Fruit fly (Drosophila melanogaster) S2 (cell line): ENCODE measurements around the gene wor.

Experiments used
- CG8478 ChIP-seq: fragments of >200 bp; optimal IDR thresholded peaks from 2 replicates; lab custom pipeline; 2018
- CTCF ChIP-seq, 2 experiments: fragments of >200 bp; optimal IDR thresholded peaks; 2 replicates each; lab custom pipeline; 2018

- no peak for TF ChIP-seq CTCF (optimal IDR thresholded peaks at IDR 0.05; lab: Kevin White, UChicago)
- TF ChIP-seq CG8478 = no peak
Measured at dm6 chr2L:15407021-15407420, 18.4 kb downstream of the wor start.
